Worm (Caenorhabditis elegans): ENCODE data around the gene gpx-7.

Gene gpx-7

DNA sequence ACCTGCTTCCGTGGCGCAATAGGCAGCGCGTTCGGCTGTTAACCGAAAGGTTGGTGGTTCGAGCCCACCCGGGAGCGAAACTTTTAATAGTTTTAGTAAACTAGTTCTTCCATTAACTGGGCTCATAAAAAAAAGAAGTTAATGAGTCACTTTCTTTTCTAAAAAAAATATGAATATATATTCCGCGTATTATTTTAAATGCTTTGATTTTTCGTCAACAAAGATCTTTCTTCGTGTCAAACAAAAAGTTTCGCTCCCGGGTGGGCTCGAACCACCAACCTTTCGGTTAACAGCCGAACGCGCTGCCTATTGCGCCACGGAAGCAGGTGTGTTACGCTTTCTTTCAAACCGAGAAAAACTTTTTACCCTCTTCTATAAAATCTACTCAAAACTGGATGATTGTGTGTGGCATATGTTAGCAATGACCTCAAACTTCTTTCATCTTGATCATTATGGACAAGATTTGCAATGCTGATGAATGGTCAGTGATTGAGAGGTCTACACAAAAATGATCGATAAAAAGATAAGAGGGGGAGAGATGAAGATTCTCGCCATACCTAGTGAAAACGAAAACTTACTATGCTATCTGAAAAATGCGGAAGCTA lies 25.8 kb downstream of the gpx-7 start:
- TF ChIP-seq B0310.2 (tag; optimal IDR thresholded peaks at IDR 0.05) (no peak), pes-1 (GFP tag; IDR thresholded peaks at IDR 0.05) (0 out of 2 replicates have a peak, but pooled peaks have one; percentile 41)

DNA sequence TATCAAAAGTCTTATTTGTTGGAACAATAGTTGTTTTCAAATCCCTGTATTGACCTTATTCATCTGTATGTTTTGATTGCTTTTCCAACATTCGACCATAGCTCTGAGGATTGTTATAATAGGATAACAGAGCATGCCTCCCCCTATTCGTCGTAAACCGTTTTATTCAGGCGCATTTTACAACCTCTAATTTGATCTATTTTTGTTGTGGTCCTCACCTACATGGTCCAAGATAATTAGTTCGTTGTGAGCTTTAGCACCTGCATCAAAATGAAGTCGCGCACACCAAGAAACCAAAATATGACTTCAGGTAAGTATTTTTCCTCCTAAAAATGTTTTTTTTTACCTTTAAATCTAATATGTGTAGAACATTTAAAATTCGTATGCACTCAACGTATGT lies 46.8 kb downstream of the gpx-7 start, which contains the start of gene deg-1:
deg-1 (plus strand) TSS at position 301 of the 400 bp plus-strand sequence.
- TF ChIP-seq scrt-1 (GFP tag; IDR thresholded peaks at IDR 0.05) (no peak), ets-7 (tag; optimal IDR thresholded peaks at IDR 0.05) (no peak), B0310.2 (tag; optimal IDR thresholded peaks at IDR 0.05) (no peak), pes-1 (GFP tag; IDR thresholded peaks at IDR 0.05) (no peak), ceh-36 (tag; optimal IDR thresholded peaks at IDR 0.05) (no peak), hmbx-1 (tag; optimal IDR thresholded peaks at IDR 0.05) (no peak)

DNA sequence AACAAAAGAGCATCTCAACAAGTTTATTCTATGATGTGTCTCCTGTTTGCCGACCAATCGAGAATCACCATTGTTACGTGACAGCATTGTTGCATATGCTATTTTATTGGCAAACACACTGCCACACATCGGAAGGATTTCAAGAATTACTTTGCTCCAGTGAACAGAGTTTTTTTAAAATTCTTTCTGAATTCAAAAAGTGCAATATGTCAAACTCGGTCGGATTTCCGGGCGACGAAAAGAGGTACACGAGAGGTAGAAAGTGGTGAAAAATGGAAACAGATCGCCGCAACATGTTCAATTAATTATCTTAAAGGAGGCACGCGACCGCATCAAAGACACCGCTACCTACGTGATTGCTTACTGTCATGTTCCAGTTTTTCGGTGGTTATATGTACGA lies 49.5 kb downstream of the gpx-7 start:
- TF ChIP-seq ceh-13 (GFP tag; optimal IDR thresholded peaks at IDR 0.05): no peak
- no peak for TF ChIP-seq pes-1 (GFP tag; IDR thresholded peaks at IDR 0.05)
- no peak for TF ChIP-seq B0310.2 (tag; optimal IDR thresholded peaks at IDR 0.05)
- no peak for TF ChIP-seq aly-1 (tag; optimal IDR thresholded peaks at IDR 0.05)
- no peak for TF ChIP-seq scrt-1 (GFP tag; IDR thresholded peaks at IDR 0.05)
- no peak for TF ChIP-seq tra-4 (tag; optimal IDR thresholded peaks at IDR 0.05)

Measured in whole organism, early embryonic.